Worm (Caenorhabditis elegans): ENCODE data around the gene pals-26.
"Not testable (repeated sequence)": the region's sequence is repeated elsewhere in the genome, so short reads cannot be mapped to it uniquely, and the experiment has no call there.

DNA sequence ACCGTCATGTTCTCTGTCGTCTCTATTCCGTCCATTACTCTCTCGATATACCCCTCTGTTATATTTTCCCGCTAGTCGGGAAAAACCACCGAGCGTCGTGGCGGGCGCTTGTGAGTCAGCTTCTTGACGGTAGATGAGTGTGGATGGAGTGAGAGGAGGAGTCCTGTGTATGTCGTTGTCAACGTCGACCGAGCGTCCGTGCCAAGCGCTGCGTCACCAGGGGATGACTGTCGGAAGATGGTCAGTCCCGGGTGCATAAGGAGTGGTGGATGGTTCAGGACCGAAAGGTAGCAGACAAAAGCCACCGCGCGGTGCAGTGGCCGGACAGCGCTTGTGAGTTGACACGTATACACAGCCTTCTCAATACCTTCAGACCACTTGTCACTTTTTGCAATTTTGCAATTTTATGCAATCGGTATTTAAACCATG is 5.6 kb upstream of the pals-26 start:
- TF ChIP-seq R02D3.7 (tag; optimal IDR thresholded peaks at IDR 0.05); snpc-4 (tag; optimal IDR thresholded peaks at IDR 0.05); ztf-11 (tag; optimal IDR thresholded peaks at IDR 0.05); pqm-1 (tag; optimal IDR thresholded peaks at IDR 0.05); unc-62 (GFP tag; optimal IDR thresholded peaks at IDR 0.05); sea-2 (GFP tag; optimal IDR thresholded peaks at IDR 0.05); nhr-237 (tag; optimal IDR thresholded peaks at IDR 0.05); zag-1 (tag; optimal IDR thresholded peaks at IDR 0.05); fos-1 (tag; optimal IDR thresholded peaks at IDR 0.05): not testable (repeated sequence)

Data from whole organism, L3 larva.